Worm (Caenorhabditis elegans) whole organism, L1 larva: ENCODE measurements around the gene mgl-1.

Experiments
- C04F5.9 ChIP-seq: sonication (generic microtip); optimal IDR thresholded peaks from 2 replicates; lab custom pipeline; 2016; ENCODE audit warnings: missing genetic modification characterization, missing compliant biosample characterization
- C16A3.4 ChIP-seq: fragments of 150-350 bp; optimal IDR thresholded peaks from 2 replicates; lab custom pipeline; 2014; ENCODE audit warnings: missing biosample characterization, missing genetic modification characterization
- C34B4.2 ChIP-seq: sonication (generic microtip); optimal IDR thresholded peaks from 2 replicates; lab custom pipeline; 2017; ENCODE audit warnings: mild to moderate bottlenecking, missing genetic modification characterization, missing compliant biosample characterization
- aha-1 ChIP-seq: fragments of 150-350 bp; optimal IDR thresholded peaks from 2 replicates; lab custom pipeline; 2014; ENCODE audit warnings: missing biosample characterization, missing genetic modification characterization
- blmp-1 ChIP-seq: fragments of 150-350 bp; optimal IDR thresholded peaks from 2 replicates; lab custom pipeline; 2014; ENCODE audit warnings: missing biosample characterization, missing genetic modification characterization
- ceh-8 ChIP-seq: fragments of 200-800 bp; sonication (Bioruptor generic); optimal IDR thresholded peaks from 2 replicates; lab custom pipeline; 2018; ENCODE audit warnings: mild to moderate bottlenecking, missing genetic modification characterization, moderate library complexity, missing compliant biosample characterization
- ceh-82 ChIP-seq, 3 experiments: fragments of 150-350 bp in 1 of 3; sonication (generic microtip) in 2 of 3; optimal IDR thresholded peaks; 2 replicates each; lab custom pipeline; 2014 to 2017; ENCODE audit warnings: missing biosample characterization in 3 of 3, missing genetic modification characterization in 3 of 3
- ceh-88 ChIP-seq: fragments of 200-800 bp; sonication (Bioruptor generic); IDR thresholded peaks from 2 replicates; pipeline ENCODE4 v1.3.6; 2022; ENCODE audit warnings: missing genetic modification characterization, missing compliant biosample characterization
- ceh-90 ChIP-seq: sonication (generic microtip); optimal IDR thresholded peaks from 2 replicates; lab custom pipeline; 2016; ENCODE audit warnings: missing genetic modification characterization, missing compliant biosample characterization
- dpl-1 ChIP-seq, 3 experiments: fragments of 150-350 bp in 2 of 3; sonication (generic microtip) in 1 of 3; optimal IDR thresholded peaks; 2 replicates each; lab custom pipeline; 2014 to 2017; ENCODE audit warnings: missing biosample characterization in 3 of 3, missing genetic modification characterization in 3 of 3, missing genetic modification reagents in 3 of 3
- dsc-1 ChIP-seq: sonication (generic microtip); optimal IDR thresholded peaks from 2 replicates; lab custom pipeline; 2016; ENCODE audit warnings: mild to moderate bottlenecking, missing genetic modification characterization, missing compliant biosample characterization
- efl-1 ChIP-seq, 4 experiments: fragments of 150-350 bp; optimal IDR thresholded peaks in 3 of 4; peaks in 1 of 4; 1 replicate in 1 of 4; 2 replicates in 3 of 4; lab custom pipeline; 2014; ENCODE audit warnings: missing biosample characterization in 2 of 4, missing genetic modification characterization in 2 of 4, missing genetic modification reagents in 2 of 4
- egl-13 ChIP-seq: sonication (generic microtip); optimal IDR thresholded peaks from 2 replicates; lab custom pipeline; 2016; ENCODE audit warnings: missing genotype, missing genetic modification reagents, missing genetic modification characterization, missing compliant biosample characterization
- egl-27 ChIP-seq, 2 experiments: fragments of 150-350 bp in 1 of 2; sonication (generic microtip); optimal IDR thresholded peaks; 3 replicates each; lab custom pipeline; 2017 to 2018; ENCODE audit warnings: missing biosample characterization in 2 of 2, missing genetic modification characterization in 2 of 2, missing genetic modification reagents in 2 of 2
- elt-2 ChIP-seq: sonication (generic microtip); optimal IDR thresholded peaks from 2 replicates; lab custom pipeline; 2016; ENCODE audit warnings: missing genetic modification characterization, mild to moderate bottlenecking, inconsistent platforms, missing compliant biosample characterization, missing genetic modification reagents
- elt-3 ChIP-seq, 6 experiments: fragments of 150-350 bp in 1 of 6; sonication (generic microtip); optimal IDR thresholded peaks; 2 replicates each; lab custom pipeline; 2017 to 2018; ENCODE audit warnings: missing biosample characterization in 6 of 6, missing genetic modification characterization in 6 of 6, inconsistent platforms in 1 of 6
- ets-5 ChIP-seq: fragments of 200-800 bp; sonication (Bioruptor generic); IDR thresholded peaks from 2 replicates; pipeline ENCODE4 v1.3.6; 2022; ENCODE audit warnings: missing genetic modification characterization, missing compliant biosample characterization
- fkh-10 ChIP-seq: sonication (generic microtip); optimal IDR thresholded peaks from 2 replicates; lab custom pipeline; 2017; ENCODE audit warnings: missing biosample characterization, missing genetic modification reagents, missing genetic modification characterization
- fkh-8 ChIP-seq: sonication (generic microtip); optimal IDR thresholded peaks from 2 replicates; lab custom pipeline; 2016; ENCODE audit warnings: mild to moderate bottlenecking, missing genetic modification characterization, missing compliant biosample characterization
- grh-1 ChIP-seq: fragments of 200-800 bp; sonication (Bioruptor generic); IDR thresholded peaks from 2 replicates; pipeline ENCODE4 v1.3.6; 2022; ENCODE audit warnings: missing genetic modification reagents, missing genetic modification characterization, missing compliant biosample characterization
- hpl-2 ChIP-seq: fragments of 150-350 bp; optimal IDR thresholded peaks from 2 replicates; lab custom pipeline; 2014; ENCODE audit warnings: missing biosample characterization, missing genetic modification reagents, missing genetic modification characterization
- irx-1 ChIP-seq: sonication (generic microtip); optimal IDR thresholded peaks from 2 replicates; lab custom pipeline; 2016; ENCODE audit warnings: missing genetic modification characterization, missing compliant biosample characterization
- lin-13 ChIP-seq: fragments of 150-350 bp; optimal IDR thresholded peaks from 2 replicates; lab custom pipeline; 2014; ENCODE audit warnings: missing biosample characterization, missing genetic modification reagents, missing genetic modification characterization
- lin-14 ChIP-seq: fragments of 200-800 bp; sonication (Bioruptor generic); optimal IDR thresholded peaks from 2 replicates; lab custom pipeline; 2018; ENCODE audit warnings: mild to moderate bottlenecking, missing genetic modification characterization, moderate library complexity, missing compliant biosample characterization
- lin-35 ChIP-seq, 2 experiments: fragments of 150-350 bp; optimal IDR thresholded peaks; 2 replicates each; lab custom pipeline; 2014; ENCODE audit warnings: missing biosample characterization in 2 of 2, missing genetic modification characterization in 2 of 2, missing genetic modification reagents in 2 of 2
- lin-39 ChIP-seq: fragments of 150-350 bp; optimal IDR thresholded peaks from 2 replicates; lab custom pipeline; 2014; ENCODE audit warnings: missing biosample characterization, missing genetic modification reagents, missing genetic modification characterization
- lir-3 ChIP-seq: sonication (generic microtip); optimal IDR thresholded peaks from 2 replicates; lab custom pipeline; 2016; ENCODE audit warnings: mild to moderate bottlenecking, missing genetic modification characterization, moderate library complexity, missing compliant biosample characterization; ENCODE audit not compliant: poor library complexity
- lsy-2 ChIP-seq, 2 experiments: fragments of 150-350 bp; optimal IDR thresholded peaks; 2 replicates each; lab custom pipeline; 2014; ENCODE audit warnings: missing biosample characterization in 2 of 2, missing genetic modification characterization in 2 of 2
- mab-9 ChIP-seq: fragments of 200-800 bp; sonication (Bioruptor generic); IDR thresholded peaks from 2 replicates; pipeline ENCODE4 v1.3.6; 2022; ENCODE audit warnings: missing genetic modification reagents, missing genetic modification characterization, missing compliant biosample characterization
- mdl-1 ChIP-seq, 2 experiments: fragments of 150-350 bp; optimal IDR thresholded peaks; 2 replicates each; lab custom pipeline; 2014 to 2017; ENCODE audit warnings: missing biosample characterization in 2 of 2, missing genetic modification characterization in 2 of 2, inconsistent platforms in 1 of 2
- mep-1 ChIP-seq: fragments of 150-350 bp; optimal IDR thresholded peaks from 2 replicates; lab custom pipeline; 2014; ENCODE audit warnings: missing biosample characterization, missing genetic modification characterization
- nhr-19 ChIP-seq: fragments of 200-800 bp; sonication (Bioruptor generic); conservative IDR thresholded peaks from 2 replicates; pipeline ENCODE4 v1.3.6; 2022; ENCODE audit warnings: missing genetic modification characterization, missing compliant biosample characterization
- nhr-20 ChIP-seq: sonication (generic microtip); optimal IDR thresholded peaks from 2 replicates; lab custom pipeline; 2016; ENCODE audit warnings: mild to moderate bottlenecking, missing genetic modification characterization, missing compliant biosample characterization
- nhr-28 ChIP-seq: fragments of 150-350 bp; optimal IDR thresholded peaks from 2 replicates; lab custom pipeline; 2014; ENCODE audit warnings: missing biosample characterization, missing genetic modification characterization
- nhr-47 ChIP-seq: sonication (generic microtip); optimal IDR thresholded peaks from 2 replicates; lab custom pipeline; 2016; ENCODE audit warnings: mild to moderate bottlenecking, missing genetic modification characterization, moderate library complexity, missing compliant biosample characterization
- nhr-71 ChIP-seq: sonication (generic microtip); optimal IDR thresholded peaks from 2 replicates; lab custom pipeline; 2016; ENCODE audit warnings: mild to moderate bottlenecking, missing genetic modification characterization, moderate library complexity, missing compliant biosample characterization
- nhr-84 ChIP-seq: sonication (generic microtip); optimal IDR thresholded peaks from 2 replicates; lab custom pipeline; 2017; ENCODE audit warnings: missing biosample characterization, missing genetic modification characterization
- nhr-85 ChIP-seq: sonication (generic microtip); peaks from one replicate; lab custom pipeline; 2016; ENCODE audit warnings: missing genetic modification characterization, inconsistent platforms, missing compliant biosample characterization
- nhr-90 ChIP-seq: sonication (generic microtip); optimal IDR thresholded peaks from 2 replicates; lab custom pipeline; 2016; ENCODE audit warnings: mild to moderate bottlenecking, missing genetic modification characterization, missing compliant biosample characterization; ENCODE audit not compliant: poor library complexity
- pax-3 ChIP-seq: fragments of 200-800 bp; sonication (Bioruptor generic); optimal IDR thresholded peaks from 2 replicates; lab custom pipeline; 2018; ENCODE audit warnings: mild to moderate bottlenecking, missing genetic modification characterization, moderate library complexity, missing compliant biosample characterization
- rnt-1 ChIP-seq: sonication (generic microtip); optimal IDR thresholded peaks from 2 replicates; lab custom pipeline; 2016; ENCODE audit warnings: mild to moderate bottlenecking, missing genetic modification characterization, moderate library complexity, missing compliant biosample characterization
- snpc-4 ChIP-seq: fragments of 150-350 bp; optimal IDR thresholded peaks from 2 replicates; lab custom pipeline; 2014; ENCODE audit warnings: missing biosample characterization, missing genetic modification characterization
- snu-23 ChIP-seq: sonication (generic microtip); optimal IDR thresholded peaks from 2 replicates; lab custom pipeline; 2016; ENCODE audit warnings: missing genetic modification characterization, missing compliant biosample characterization
- sup-37 ChIP-seq: fragments of 200-800 bp; sonication (Bioruptor generic); optimal IDR thresholded peaks from 2 replicates; lab custom pipeline; 2018; ENCODE audit warnings: mild to moderate bottlenecking, missing genetic modification characterization, missing compliant biosample characterization
- tbx-2 ChIP-seq: sonication (generic microtip); optimal IDR thresholded peaks from 2 replicates; lab custom pipeline; 2016; ENCODE audit warnings: missing genetic modification characterization, missing compliant biosample characterization
- unc-62 ChIP-seq: fragments of 150-350 bp; optimal IDR thresholded peaks from 2 replicates; lab custom pipeline; 2014; ENCODE audit warnings: missing biosample characterization, missing genetic modification reagents, missing genetic modification characterization
- vab-15 ChIP-seq: sonication (generic microtip); optimal IDR thresholded peaks from 2 replicates; lab custom pipeline; 2017; ENCODE audit warnings: missing genotype, mild to moderate bottlenecking, missing genetic modification characterization, missing compliant biosample characterization
- xbp-1 ChIP-seq: sonication (generic microtip); optimal IDR thresholded peaks from 2 replicates; lab custom pipeline; 2016; ENCODE audit warnings: missing genetic modification characterization, missing compliant biosample characterization
- zag-1 ChIP-seq: fragments of 150-350 bp; optimal IDR thresholded peaks from 2 replicates; lab custom pipeline; 2014; ENCODE audit warnings: missing biosample characterization, missing genetic modification characterization
- ztf-11 ChIP-seq, 2 experiments: sonication (generic microtip); optimal IDR thresholded peaks; 2 replicates each; lab custom pipeline; 2016 to 2017; ENCODE audit warnings: missing genetic modification characterization in 2 of 2, missing biosample characterization in 1 of 2, missing compliant biosample characterization in 1 of 2

Gene mgl-1

DNA sequence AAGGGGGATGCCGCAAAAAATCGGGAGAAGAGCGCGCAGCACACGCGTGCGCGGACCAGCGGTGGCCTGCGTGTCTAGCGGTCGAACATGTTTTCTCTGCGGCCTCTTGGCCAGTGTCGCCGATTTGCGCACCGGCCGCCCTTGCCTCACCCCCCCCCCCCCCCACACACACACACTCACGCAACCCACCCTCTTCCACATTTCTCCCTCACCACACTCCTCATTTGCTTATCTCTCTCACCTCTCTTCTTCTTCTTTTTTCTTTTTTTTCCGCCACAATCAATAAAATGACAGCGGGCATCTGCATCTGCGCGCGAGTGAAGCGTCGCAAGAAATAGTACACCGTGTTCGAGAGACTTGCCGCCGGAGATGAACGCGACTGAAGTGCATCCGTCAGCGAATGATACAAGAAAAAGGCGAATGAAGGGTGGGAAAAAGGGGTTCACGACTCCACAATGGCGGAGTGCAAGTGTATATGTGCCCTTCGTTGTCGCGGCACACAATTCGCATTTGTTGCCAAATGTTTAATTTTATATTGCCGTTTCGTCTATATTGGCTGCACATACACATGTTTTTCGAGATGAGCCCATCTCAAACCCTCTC, 23.6 kb upstream of the mgl-1 start:
- TF ChIP-seq unc-62 (GFP tag; lab: Kevin White, UChicago) (no peak), nhr-71 (tag; lab: Kevin White, UChicago) (peak; percentile 86), C34B4.2 (tag; lab: Kevin White, UChicago) (no peak), ceh-8 (peak; percentile 95), grh-1 (GFP tag; lab: Robert Waterston, UW) (peak; percentile 58), lin-13 (GFP tag; lab: Kevin White, UChicago) (peak; percentile 30), nhr-85 (tag; lab: Kevin White, UChicago) (peak; percentile 92), nhr-28 (tag; lab: Kevin White, UChicago) (no peak), hpl-2 (GFP tag; lab: Kevin White, UChicago) (no peak), lin-39 (tag; lab: Kevin White, UChicago) (no peak), nhr-20 (tag; lab: Kevin White, UChicago) (peak; percentile 77), vab-15 (tag; lab: Kevin White, UChicago) (no peak), irx-1 (tag; lab: Kevin White, UChicago) (peak; percentile 77), ceh-88 (GFP tag; lab: Robert Waterston, UW) (peak; percentile 16; the same call in 1 of the 2 replicates), tbx-2 (tag; lab: Kevin White, UChicago) (peak; percentile 68), rnt-1 (tag; lab: Kevin White, UChicago) (peak; percentile 73), sup-37 (GFP tag; lab: Kevin White, UChicago) (peak; percentile 4), fkh-10 (GFP tag; lab: Kevin White, UChicago) (peak; percentile 56), nhr-84 (tag; lab: Kevin White, UChicago) (no peak), lsy-2 (tag; optimal IDR thresholded peaks at IDR 0.05; lab: Kevin White, UChicago) (peak; percentile 62 to 72), ceh-90 (tag; lab: Kevin White, UChicago) (no peak), ceh-82 (tag; optimal IDR thresholded peaks at IDR 0.05; lab: Kevin White, UChicago) (peak; percentile 27 to 75 (median 36)), ztf-11 (tag; optimal IDR thresholded peaks at IDR 0.05; lab: Kevin White, UChicago) (peak in 1 of 2 experiments; percentile 24), lin-14 (GFP tag; lab: Kevin White, UChicago) (peak; percentile 98), egl-27 (tag; optimal IDR thresholded peaks at IDR 0.05; lab: Kevin White, UChicago) (peak in 1 of 2 experiments; percentile 28), zag-1 (tag; lab: Kevin White, UChicago) (no peak), xbp-1 (tag; lab: Kevin White, UChicago) (peak; percentile 71), dsc-1 (tag; lab: Kevin White, UChicago) (peak; percentile 74), mab-9 (peak; percentile 62), aha-1 (tag; lab: Kevin White, UChicago) (no peak), lin-35 (GFP tag; optimal IDR thresholded peaks at IDR 0.05; lab: Kevin White, UChicago) (peak; percentile 33 to 57), blmp-1 (tag; lab: Kevin White, UChicago) (peak; percentile 58), dpl-1 (GFP tag; optimal IDR thresholded peaks at IDR 0.05; lab: Kevin White, UChicago) (peak in 2 of 3 experiments; percentile 21 to 25), nhr-19 (GFP tag; lab: Robert Waterston, UW) (peak; percentile 70), egl-13 (tag; lab: Kevin White, UChicago) (peak; percentile 54), elt-3 (tag; optimal IDR thresholded peaks at IDR 0.05; lab: Kevin White, UChicago) (peak in 2 of 6 experiments; percentile 35 to 51), pax-3 (tag; lab: Kevin White, UChicago) (peak; percentile 72), nhr-90 (tag; lab: Kevin White, UChicago) (peak; percentile 38), ets-5 (GFP tag; lab: Robert Waterston, UW) (no peak), snu-23 (peak; percentile 74), C16A3.4 (peak; percentile 25), lir-3 (tag; lab: Kevin White, UChicago) (peak; percentile 20), efl-1 (optimal IDR thresholded peaks at IDR 0.05; lab: Kevin White, UChicago) (peak; percentile 45 to 50), efl-1 (GFP tag; optimal IDR thresholded peaks at IDR 0.05 in 1 of 2; lab: Kevin White, UChicago) (peak; percentile 9 to 94), elt-2 (tag; lab: Kevin White, UChicago) (no peak), snpc-4 (tag; lab: Kevin White, UChicago) (peak; percentile 31), nhr-47 (tag; lab: Kevin White, UChicago) (peak; percentile 74), C04F5.9 (tag; lab: Kevin White, UChicago) (no peak), fkh-8 (tag; lab: Kevin White, UChicago) (peak; percentile 88), mdl-1 (tag; optimal IDR thresholded peaks at IDR 0.05; lab: Kevin White, UChicago) (peak in 1 of 2 experiments; percentile 76), mep-1 (tag; lab: Kevin White, UChicago) (peak; percentile 70)
